Fruit fly (Drosophila melanogaster) whole organism, embryonic: Measurements from ENCODE around the gene Phs.

Source experiments
- Asciz ChIP-seq: fragments of 200-800 bp; sonication (Bioruptor generic); optimal IDR thresholded peaks from 2 replicates; lab custom pipeline; 2017; ENCODE audit warnings: missing biosample characterization, mild to moderate bottlenecking, missing genetic modification characterization, missing genetic modification reagents
- CG10321 ChIP-seq: fragments of 200-800 bp; sonication (Bioruptor generic); IDR thresholded peaks from 2 replicates; pipeline ENCODE4 v1.3.6; 2022; ENCODE audit warnings: missing biosample characterization, missing genetic modification characterization
- CG10959 ChIP-seq: fragments of 200-800 bp; sonication (Bioruptor generic); IDR thresholded peaks from 2 replicates; pipeline ENCODE4 v1.3.6; 2022; ENCODE audit warnings: missing biosample characterization, missing genetic modification characterization
- CG11696 ChIP-seq: fragments of 200-800 bp; sonication (Bioruptor generic); IDR thresholded peaks from 2 replicates; pipeline ENCODE4 v1.3.6; 2022; ENCODE audit warnings: missing biosample characterization, missing genetic modification characterization
- CG13424 ChIP-seq: fragments of 200-800 bp; sonication (Bioruptor generic); optimal IDR thresholded peaks from 2 replicates; lab custom pipeline; 2019; ENCODE audit warnings: missing biosample characterization, mild to moderate bottlenecking, missing genetic modification characterization, moderate library complexity
- CG15269 ChIP-seq: fragments of 200-800 bp; sonication (Bioruptor generic); optimal IDR thresholded peaks from 2 replicates; lab custom pipeline; 2018; ENCODE audit warnings: missing biosample characterization, mild to moderate bottlenecking, missing genetic modification characterization, moderate library complexity
- CG17361 ChIP-seq: fragments of 200-800 bp; sonication (Bioruptor generic); IDR thresholded peaks from 3 replicates; pipeline ENCODE4 v1.3.6; 2022; ENCODE audit warnings: missing biosample characterization, missing genetic modification characterization
- CG17802 ChIP-seq: fragments of 200-800 bp; sonication (Bioruptor generic); optimal IDR thresholded peaks from 2 replicates; lab custom pipeline; 2018; ENCODE audit warnings: missing biosample characterization, mild to moderate bottlenecking, missing genetic modification characterization, moderate library complexity
- CG17829 ChIP-seq: fragments of 200-800 bp; optimal IDR thresholded peaks from 2 replicates; lab custom pipeline; 2019; ENCODE audit warnings: missing biosample characterization, mild to moderate bottlenecking, missing genetic modification characterization, moderate library complexity
- CG18262 ChIP-seq: fragments of 200-800 bp; optimal IDR thresholded peaks from 3 replicates; lab custom pipeline; 2019; ENCODE audit warnings: missing biosample characterization, mild to moderate bottlenecking, missing genetic modification characterization, moderate library complexity
- CG5180 ChIP-seq: fragments of 200-800 bp; sonication (Bioruptor generic); optimal IDR thresholded peaks from 3 replicates; lab custom pipeline; 2017; ENCODE audit warnings: missing biosample characterization, missing genetic modification characterization, mild to moderate bottlenecking, moderate library complexity, missing genetic modification reagents
- CG7745 ChIP-seq: fragments of 200-800 bp; sonication (Bioruptor generic); optimal IDR thresholded peaks from 2 replicates; lab custom pipeline; 2018; ENCODE audit warnings: missing biosample characterization, mild to moderate bottlenecking, missing genetic modification characterization, moderate library complexity
- CG7839 ChIP-seq: fragments of 200-800 bp; sonication (Bioruptor generic); optimal IDR thresholded peaks from 3 replicates; lab custom pipeline; 2018; ENCODE audit warnings: missing biosample characterization, mild to moderate bottlenecking, missing genetic modification characterization, moderate library complexity
- CG8388 ChIP-seq: fragments of 200-800 bp; sonication (Bioruptor generic); optimal IDR thresholded peaks from 2 replicates; lab custom pipeline; 2019; ENCODE audit warnings: missing biosample characterization, mild to moderate bottlenecking, missing genetic modification characterization, moderate library complexity
- CG9727 ChIP-seq: fragments of 200-800 bp; sonication (Bioruptor generic); optimal IDR thresholded peaks from 3 replicates; lab custom pipeline; 2017; ENCODE audit warnings: missing biosample characterization, mild to moderate bottlenecking, missing genetic modification characterization
- D ChIP-seq, 2 experiments: fragments of 200-800 bp in 1 of 2; fragments of >200 bp in 1 of 2; sonication (Bioruptor generic) in 1 of 2; optimal IDR thresholded peaks; 2 replicates in 1 of 2; 3 replicates in 1 of 2; lab custom pipeline; 2017; ENCODE audit warnings: mild to moderate bottlenecking in 1 of 2, missing biosample characterization in 1 of 2, missing genetic modification characterization in 1 of 2, missing genetic modification reagents in 1 of 2
- Doc3 ChIP-seq: fragments of 200-800 bp; sonication (Bioruptor generic); IDR thresholded peaks from 3 replicates; pipeline ENCODE4 v1.3.6; 2022; ENCODE audit warnings: missing biosample characterization, missing genetic modification characterization; ENCODE audit not compliant: partially characterized antibody
- Lim3 ChIP-seq: fragments of 200-800 bp; sonication (Bioruptor generic); IDR thresholded peaks from 2 replicates; pipeline ENCODE4 v1.3.6; 2022; ENCODE audit warnings: missing biosample characterization, missing genetic modification characterization
- NC2α ChIP-seq: fragments of 200-800 bp; sonication (Bioruptor generic); optimal IDR thresholded peaks from 2 replicates; lab custom pipeline; 2016; ENCODE audit warnings: missing biosample characterization, missing genetic modification characterization
- NC2β ChIP-seq: fragments of 200-800 bp; sonication (Bioruptor generic); optimal IDR thresholded peaks from 2 replicates; lab custom pipeline; 2016; ENCODE audit warnings: missing biosample characterization, missing genetic modification characterization
- Pdp1 ChIP-seq, 2 experiments: fragments of 200-800 bp; sonication (Bioruptor generic); optimal IDR thresholded peaks; 3 replicates each; lab custom pipeline; 2016; ENCODE audit warnings: missing biosample characterization in 2 of 2, missing genetic modification characterization in 2 of 2, mild to moderate bottlenecking in 1 of 2, moderate library complexity in 1 of 2
- Side ChIP-seq: fragments of 200-800 bp; sonication (Bioruptor generic); optimal IDR thresholded peaks from 2 replicates; lab custom pipeline; 2016; ENCODE audit warnings: missing biosample characterization, missing genetic modification characterization
- Sox102F ChIP-seq: fragments of 200-800 bp; sonication (Bioruptor generic); optimal IDR thresholded peaks from 2 replicates; lab custom pipeline; 2018; ENCODE audit warnings: missing biosample characterization, mild to moderate bottlenecking, missing genetic modification characterization, moderate library complexity
- Ssrp ChIP-seq: fragments of 200-800 bp; sonication (Bioruptor generic); optimal IDR thresholded peaks from 2 replicates; lab custom pipeline; 2018; ENCODE audit warnings: missing biosample characterization, mild to moderate bottlenecking, missing genetic modification characterization, moderate library complexity
- amos ChIP-seq: fragments of 200-800 bp; sonication (Bioruptor generic); IDR thresholded peaks from 2 replicates; pipeline ENCODE4 v1.3.6; 2022; ENCODE audit warnings: missing biosample characterization, missing genetic modification characterization; ENCODE audit not compliant: partially characterized antibody
- bsh ChIP-seq, 2 experiments: fragments of 200-800 bp; sonication (Bioruptor generic); optimal IDR thresholded peaks; 2 replicates each; lab custom pipeline; 2017 to 2018; ENCODE audit warnings: mild to moderate bottlenecking in 2 of 2, missing biosample characterization in 2 of 2, missing genetic modification characterization in 2 of 2, moderate library complexity in 1 of 2
- cwo ChIP-seq: fragments of 200-800 bp; sonication (Bioruptor generic); optimal IDR thresholded peaks from 3 replicates; lab custom pipeline; 2017; ENCODE audit warnings: missing biosample characterization, missing genetic modification characterization, mild to moderate bottlenecking, moderate library complexity, missing genetic modification reagents
- eve ChIP-seq, 2 experiments: fragments of >200 bp; optimal IDR thresholded peaks; 2 replicates each; lab custom pipeline; 2017; ENCODE audit warnings: missing biosample characterization in 2 of 2, missing genetic modification characterization in 2 of 2
- gcm ChIP-seq: fragments of 200-800 bp; sonication (Bioruptor generic); optimal IDR thresholded peaks from 2 replicates; lab custom pipeline; 2019; ENCODE audit warnings: missing biosample characterization, mild to moderate bottlenecking, missing genetic modification characterization, moderate library complexity
- hkb ChIP-seq, 2 experiments: fragments of 200-800 bp in 1 of 2; fragments of >200 bp in 1 of 2; sonication (Bioruptor generic) in 1 of 2; IDR thresholded peaks in 1 of 2; optimal IDR thresholded peaks in 1 of 2; 2 replicates each; pipeline versions ENCODE4 v1.3.6 to Lab custom; 2017 to 2022; ENCODE audit warnings: missing biosample characterization in 1 of 2, missing genetic modification characterization in 1 of 2
- lola ChIP-seq, 3 experiments: fragments of >200 bp in 2 of 3; fragments of 200-800 bp in 1 of 3; sonication (Bioruptor generic) in 1 of 3; optimal IDR thresholded peaks; 2 replicates each; lab custom pipeline; 2017 to 2019; ENCODE audit warnings: missing biosample characterization in 3 of 3, missing genetic modification characterization in 3 of 3, mild to moderate bottlenecking in 1 of 3, moderate library complexity in 1 of 3
- p53 ChIP-seq: fragments of 200-800 bp; sonication (Bioruptor generic); optimal IDR thresholded peaks from 2 replicates; lab custom pipeline; 2016; ENCODE audit warnings: missing biosample characterization, missing genetic modification characterization
- prd ChIP-seq, 3 experiments: fragments of >200 bp in 2 of 3; fragments of 200-800 bp in 1 of 3; sonication (Bioruptor generic) in 1 of 3; optimal IDR thresholded peaks in 2 of 3; IDR thresholded peaks in 1 of 3; 2 replicates in 2 of 3; 3 replicates in 1 of 3; pipeline versions ENCODE4 v1.3.6 to Lab custom; 2017 to 2022; ENCODE audit warnings: missing biosample characterization in 1 of 3, missing genetic modification characterization in 1 of 3
- row ChIP-seq: fragments of 200-800 bp; sonication (Bioruptor generic); IDR thresholded peaks from 3 replicates; pipeline ENCODE4 v1.3.6; 2022; ENCODE audit warnings: missing biosample characterization, missing genetic modification characterization
- sug ChIP-seq: fragments of 200-800 bp; optimal IDR thresholded peaks from 2 replicates; lab custom pipeline; 2019; ENCODE audit warnings: missing biosample characterization, mild to moderate bottlenecking, missing genetic modification characterization, moderate library complexity
- zen ChIP-seq: fragments of 200-800 bp; sonication (Bioruptor generic); optimal IDR thresholded peaks from 3 replicates; lab custom pipeline; 2018; ENCODE audit warnings: missing biosample characterization, mild to moderate bottlenecking, missing genetic modification characterization, moderate library complexity

Gene Phs

dm6 chr3L:15672800-15673199 lies 53.1 kb downstream of the Phs start (continued):
- peak in 1 of 2 experiments; percentile 27 for TF ChIP-seq eve (GFP tag; optimal IDR thresholded peaks at IDR 0.05; lab: Kevin White, UChicago)
- peak; percentile 3 for TF ChIP-seq CG7745 (tag; lab: Kevin White, UChicago)
- no peak for TF ChIP-seq Side (GFP tag; lab: Kevin White, UChicago)
- TF ChIP-seq gcm (GFP tag; lab: Kevin White, UChicago) = peak; percentile 38
- peak; percentile 60 for TF ChIP-seq CG18262 (tag; lab: Kevin White, UChicago)
- no peak for TF ChIP-seq NC2β (GFP tag; lab: Kevin White, UChicago)
- TF ChIP-seq CG17361 (GFP tag; lab: Robert Waterston, UW) = peak; percentile 55; the same call in 2 of the 3 replicates
- peak; percentile 59 for TF ChIP-seq CG9727
- peak; percentile 61 for TF ChIP-seq CG17829 (tag; lab: Kevin White, UChicago)
- peak; percentile 30 for TF ChIP-seq Asciz
- TF ChIP-seq hkb (optimal IDR thresholded peaks at IDR 0.05; lab: Kevin White, UChicago) = no peak
- 0 out of 2 replicates have a peak, but pooled peaks have one; percentile 36 for TF ChIP-seq hkb (GFP tag; IDR thresholded peaks at IDR 0.05; lab: Robert Waterston, UW)
- TF ChIP-seq Doc3 (GFP tag; lab: Robert Waterston, UW) = no peak
- TF ChIP-seq CG13424 (tag; lab: Kevin White, UChicago) = peak; percentile 29
- TF ChIP-seq bsh (GFP tag; optimal IDR thresholded peaks at IDR 0.05; lab: Kevin White, UChicago) = peak in 1 of 2 experiments; percentile 75
- no peak for TF ChIP-seq CG11696 (GFP tag; lab: Robert Waterston, UW)
- no peak for TF ChIP-seq D (optimal IDR thresholded peaks at IDR 0.05; lab: Kevin White, UChicago)
- TF ChIP-seq D (GFP tag; optimal IDR thresholded peaks at IDR 0.05; lab: Kevin White, UChicago) = peak; percentile 49
- TF ChIP-seq CG7839 = peak; percentile 29
- peak; percentile 48 for TF ChIP-seq Ssrp
- no peak for TF ChIP-seq NC2α (GFP tag; lab: Kevin White, UChicago)
- TF ChIP-seq sug (tag; lab: Kevin White, UChicago) = no peak
- TF ChIP-seq cwo (GFP tag; lab: Kevin White, UChicago) = no peak
- peak in 1 of 3 experiments; percentile 77 for TF ChIP-seq lola (GFP tag; optimal IDR thresholded peaks at IDR 0.05; lab: Kevin White, UChicago)
- TF ChIP-seq Lim3 = no peak
- TF ChIP-seq prd (optimal IDR thresholded peaks at IDR 0.05; lab: Kevin White, UChicago) = no peak
- TF ChIP-seq prd (GFP tag; IDR thresholded peaks at IDR 0.05; lab: Robert Waterston, UW) = peak; percentile 45; the same call in 2 of the 3 replicates
- TF ChIP-seq CG17802 = peak; percentile 12
- no peak for TF ChIP-seq p53 (GFP tag; lab: Kevin White, UChicago)
- TF ChIP-seq CG15269 (tag; lab: Kevin White, UChicago) = no peak
- TF ChIP-seq Pdp1 (GFP tag; optimal IDR thresholded peaks at IDR 0.05; lab: Kevin White, UChicago) = peak in 1 of 2 experiments; percentile 19
- TF ChIP-seq CG5180 = no peak
- peak; percentile 46; the same call in 1 of the 2 replicates for TF ChIP-seq CG10959
- TF ChIP-seq Sox102F (GFP tag; lab: Kevin White, UChicago) = no peak
- TF ChIP-seq CG10321 (GFP tag; lab: Robert Waterston, UW) = no peak
- TF ChIP-seq CG8388 (GFP tag; lab: Kevin White, UChicago) = peak; percentile 25
- TF ChIP-seq row (GFP tag; lab: Robert Waterston, UW) = peak; percentile 22; the same call in 1 of the 3 replicates
- no peak for TF ChIP-seq amos (GFP tag; lab: Robert Waterston, UW)
- peak; percentile 46 for TF ChIP-seq zen
